Fruit fly (Drosophila melanogaster) whole organism, prepupa: ENCODE measurements around the gene Eig71Eh.

Source experiments
- CG10631 ChIP-seq: fragments of 200-800 bp; sonication (Bioruptor generic); optimal IDR thresholded peaks from 2 replicates; lab custom pipeline; 2016; ENCODE audit warnings: missing biosample characterization, missing genetic modification characterization
- CG11294 ChIP-seq: fragments of 200-800 bp; sonication (Bioruptor generic); IDR thresholded peaks from 2 replicates; pipeline ENCODE4 v1.3.6; 2022; ENCODE audit warnings: missing biosample characterization, missing genetic modification characterization
- CG11762 ChIP-seq: fragments of 200-800 bp; sonication (Bioruptor generic); optimal IDR thresholded peaks from 3 replicates; lab custom pipeline; 2016; ENCODE audit warnings: missing biosample characterization, missing genetic modification characterization; ENCODE audit not compliant: insufficient read depth
- CG16779 ChIP-seq: fragments of 200-800 bp; sonication (Bioruptor generic); optimal IDR thresholded peaks from 3 replicates; lab custom pipeline; 2017; ENCODE audit warnings: missing biosample characterization, mild to moderate bottlenecking, missing genetic modification characterization
- CG3032 ChIP-seq: fragments of 200-800 bp; optimal IDR thresholded peaks from 2 replicates; lab custom pipeline; 2019; ENCODE audit warnings: missing biosample characterization, mild to moderate bottlenecking, missing genetic modification characterization, moderate library complexity
- CG31627 ChIP-seq: fragments of 200-800 bp; sonication (Bioruptor generic); optimal IDR thresholded peaks from 3 replicates; lab custom pipeline; 2016; ENCODE audit warnings: missing biosample characterization, missing genetic modification characterization
- CG32006 ChIP-seq: fragments of 200-800 bp; sonication (Bioruptor generic); optimal IDR thresholded peaks from 3 replicates; lab custom pipeline; 2017; ENCODE audit warnings: missing biosample characterization, mild to moderate bottlenecking, missing genetic modification characterization
- CG34406 ChIP-seq: fragments of 200-800 bp; sonication (Bioruptor generic); optimal IDR thresholded peaks from 3 replicates; lab custom pipeline; 2016; ENCODE audit warnings: missing biosample characterization, missing genetic modification characterization
- CG4318 ChIP-seq: fragments of 200-800 bp; sonication (Bioruptor generic); optimal IDR thresholded peaks from 3 replicates; lab custom pipeline; 2017; ENCODE audit warnings: missing biosample characterization, mild to moderate bottlenecking, missing genetic modification characterization
- CG6163 ChIP-seq: fragments of 200-800 bp; sonication (Bioruptor generic); IDR thresholded peaks from 3 replicates; pipeline ENCODE4 v1.3.6; 2022; ENCODE audit warnings: missing biosample characterization, missing genetic modification characterization
- CG6276 ChIP-seq: fragments of 200-800 bp; sonication (Bioruptor generic); optimal IDR thresholded peaks from 2 replicates; lab custom pipeline; 2017; ENCODE audit warnings: missing biosample characterization, mild to moderate bottlenecking, missing genetic modification characterization
- CG6792 ChIP-seq: fragments of 200-800 bp; sonication (Bioruptor generic); optimal IDR thresholded peaks from 3 replicates; lab custom pipeline; 2016; ENCODE audit warnings: missing biosample characterization, missing genetic modification characterization
- CG6808 ChIP-seq: fragments of 200-800 bp; sonication (Bioruptor generic); optimal IDR thresholded peaks from 3 replicates; lab custom pipeline; 2017; ENCODE audit warnings: missing biosample characterization, missing genetic modification characterization, mild to moderate bottlenecking, moderate library complexity, missing genetic modification reagents
- CG6854 ChIP-seq: fragments of 200-800 bp; sonication (Bioruptor generic); optimal IDR thresholded peaks from 2 replicates; lab custom pipeline; 2017; ENCODE audit warnings: missing biosample characterization, mild to moderate bottlenecking, missing genetic modification characterization
- CG7368 ChIP-seq: fragments of 200-800 bp; sonication (Bioruptor generic); optimal IDR thresholded peaks from 3 replicates; lab custom pipeline; 2016; ENCODE audit warnings: missing biosample characterization, missing genetic modification characterization
- CG8119 ChIP-seq: fragments of 200-800 bp; sonication (Bioruptor generic); IDR thresholded peaks from 3 replicates; pipeline ENCODE4 v1.3.6; 2022; ENCODE audit warnings: missing biosample characterization, missing genetic modification characterization
- CG8319 ChIP-seq: fragments of 200-800 bp; sonication (Bioruptor generic); optimal IDR thresholded peaks from 3 replicates; lab custom pipeline; 2016; ENCODE audit warnings: missing biosample characterization, missing genetic modification characterization
- CG8632 ChIP-seq: fragments of 200-800 bp; sonication (Bioruptor generic); optimal IDR thresholded peaks from 3 replicates; lab custom pipeline; 2016; ENCODE audit warnings: missing biosample characterization, missing genetic modification characterization
- CG9139 ChIP-seq: fragments of 200-800 bp; sonication (Bioruptor generic); optimal IDR thresholded peaks from 3 replicates; lab custom pipeline; 2017; ENCODE audit warnings: missing biosample characterization, mild to moderate bottlenecking, missing genetic modification characterization
- Eip75B ChIP-seq: fragments of 200-800 bp; sonication (Bioruptor generic); optimal IDR thresholded peaks from 3 replicates; lab custom pipeline; 2016; ENCODE audit warnings: missing biosample characterization, missing genetic modification characterization
- Eip78C ChIP-seq: fragments of 200-800 bp; sonication (Bioruptor generic); peaks from one replicate; lab custom pipeline; 2016; ENCODE audit warnings: missing biosample characterization, missing genetic modification characterization
- Eip93F ChIP-seq: fragments of 200-800 bp; sonication (Bioruptor generic); optimal IDR thresholded peaks from 2 replicates; lab custom pipeline; 2016; ENCODE audit warnings: missing biosample characterization, mild to moderate bottlenecking, missing genetic modification characterization
- Ets21C ChIP-seq: fragments of 200-800 bp; sonication (Bioruptor generic); optimal IDR thresholded peaks from 3 replicates; lab custom pipeline; 2016; ENCODE audit warnings: missing biosample characterization, missing genetic modification characterization
- Ets96B ChIP-seq: fragments of 200-800 bp; optimal IDR thresholded peaks from 2 replicates; lab custom pipeline; 2019; ENCODE audit warnings: missing biosample characterization, mild to moderate bottlenecking, missing genetic modification characterization, moderate library complexity
- Hr38 ChIP-seq: sonication (Bioruptor generic); optimal IDR thresholded peaks from 2 replicates; lab custom pipeline; 2016; ENCODE audit warnings: missing biosample characterization, missing genetic modification characterization
- Hr39 ChIP-seq: fragments of 200-800 bp; sonication (Bioruptor generic); optimal IDR thresholded peaks from 2 replicates; lab custom pipeline; 2016; ENCODE audit warnings: missing biosample characterization, missing genetic modification characterization
- Hr4 ChIP-seq: fragments of 200-800 bp; sonication (Bioruptor generic); optimal IDR thresholded peaks from 3 replicates; lab custom pipeline; 2016; ENCODE audit warnings: missing biosample characterization, missing genetic modification characterization
- OdsH ChIP-seq: fragments of 200-800 bp; sonication (Bioruptor generic); optimal IDR thresholded peaks from 3 replicates; lab custom pipeline; 2016; ENCODE audit warnings: missing biosample characterization, missing genetic modification characterization
- Sox102F ChIP-seq: fragments of 200-800 bp; sonication (Bioruptor generic); optimal IDR thresholded peaks from 2 replicates; lab custom pipeline; 2016; ENCODE audit warnings: missing biosample characterization, mild to moderate bottlenecking, missing genetic modification characterization
- Sox14 ChIP-seq: fragments of 200-800 bp; sonication (Bioruptor generic); optimal IDR thresholded peaks from 3 replicates; lab custom pipeline; 2016; ENCODE audit warnings: missing biosample characterization, missing genetic modification characterization
- Sox15 ChIP-seq: fragments of 200-800 bp; sonication (Bioruptor generic); optimal IDR thresholded peaks from 3 replicates; lab custom pipeline; 2016; ENCODE audit warnings: missing biosample characterization, missing genetic modification characterization
- achi ChIP-seq: fragments of 200-800 bp; sonication (Bioruptor generic); optimal IDR thresholded peaks from 3 replicates; lab custom pipeline; 2016; ENCODE audit warnings: missing biosample characterization, missing genetic modification characterization
- acj6 ChIP-seq: fragments of 200-800 bp; sonication (Bioruptor generic); optimal IDR thresholded peaks from 3 replicates; lab custom pipeline; 2016; ENCODE audit warnings: missing biosample characterization, missing genetic modification characterization
- cyc ChIP-seq: fragments of 200-800 bp; sonication (Bioruptor generic); optimal IDR thresholded peaks from 3 replicates; lab custom pipeline; 2016; ENCODE audit warnings: missing biosample characterization, missing genetic modification characterization
- dac ChIP-seq: fragments of 200-800 bp; sonication (Bioruptor generic); optimal IDR thresholded peaks from 2 replicates; lab custom pipeline; 2017; ENCODE audit warnings: missing biosample characterization, mild to moderate bottlenecking, missing genetic modification characterization
- dsx ChIP-seq: fragments of 200-800 bp; optimal IDR thresholded peaks from 3 replicates; lab custom pipeline; 2019; ENCODE audit warnings: missing biosample characterization, mild to moderate bottlenecking, missing genetic modification characterization, moderate library complexity; ENCODE audit not compliant: poor library complexity, severe bottlenecking
- eg ChIP-seq: fragments of 200-800 bp; sonication (Bioruptor generic); IDR thresholded peaks from 3 replicates; pipeline ENCODE4 v1.3.6; 2022; ENCODE audit warnings: missing biosample characterization, missing genetic modification characterization
- esn ChIP-seq: fragments of 200-800 bp; sonication (Bioruptor generic); optimal IDR thresholded peaks from 2 replicates; lab custom pipeline; 2016; ENCODE audit warnings: missing biosample characterization, mild to moderate bottlenecking, missing genetic modification characterization, moderate library complexity
- fd59A ChIP-seq: fragments of 200-800 bp; sonication (Bioruptor generic); optimal IDR thresholded peaks from 2 replicates; lab custom pipeline; 2017; ENCODE audit warnings: missing biosample characterization, mild to moderate bottlenecking, missing genetic modification characterization, missing genetic modification reagents
- fkh ChIP-seq: fragments of 200-800 bp; sonication (Bioruptor generic); optimal IDR thresholded peaks from 3 replicates; lab custom pipeline; 2017; ENCODE audit warnings: missing biosample characterization, mild to moderate bottlenecking, missing genetic modification characterization, moderate library complexity
- lz ChIP-seq: fragments of 200-800 bp; sonication (Bioruptor generic); optimal IDR thresholded peaks from 3 replicates; lab custom pipeline; 2016; ENCODE audit warnings: missing biosample characterization, missing genetic modification characterization
- net ChIP-seq: fragments of 200-800 bp; sonication (Bioruptor generic); optimal IDR thresholded peaks from 3 replicates; lab custom pipeline; 2016; ENCODE audit warnings: missing biosample characterization, missing genetic modification characterization
- pdm3 ChIP-seq: fragments of 200-800 bp; sonication (Bioruptor generic); optimal IDR thresholded peaks from 3 replicates; lab custom pipeline; 2016; ENCODE audit warnings: missing biosample characterization, missing genetic modification characterization
- spab ChIP-seq: fragments of 200-800 bp; sonication (Bioruptor generic); optimal IDR thresholded peaks from 2 replicates; lab custom pipeline; 2017; ENCODE audit warnings: missing biosample characterization, mild to moderate bottlenecking, missing genetic modification characterization, missing genetic modification reagents
- ss ChIP-seq, 2 experiments: fragments of 200-800 bp; sonication (Bioruptor generic); optimal IDR thresholded peaks; 2 replicates in 1 of 2; 3 replicates in 1 of 2; lab custom pipeline; 2017 to 2018; ENCODE audit warnings: mild to moderate bottlenecking in 2 of 2, missing biosample characterization in 2 of 2, missing genetic modification characterization in 2 of 2, moderate library complexity in 1 of 2
- svp ChIP-seq: fragments of 200-800 bp; sonication (Bioruptor generic); peaks from one replicate; lab custom pipeline; 2016; ENCODE audit warnings: missing biosample characterization, missing genetic modification characterization
- vri ChIP-seq: fragments of 200-800 bp; sonication (Bioruptor generic); optimal IDR thresholded peaks from 3 replicates; lab custom pipeline; 2016; ENCODE audit warnings: missing biosample characterization, mild to moderate bottlenecking, missing genetic modification characterization

The Eig71Eh gene

dm6 chr3L:15702191-15702590 lies 43.0 kb upstream of the Eig71Eh start:
- TF ChIP-seq achi (GFP tag; lab: Kevin White, UChicago), result no peak
- no peak for TF ChIP-seq CG11762
- no peak for TF ChIP-seq CG32006
- TF ChIP-seq CG34406 (GFP tag; lab: Kevin White, UChicago), result no peak
- no peak for TF ChIP-seq dsx (GFP tag; lab: Kevin White, UChicago)
- no peak for TF ChIP-seq CG16779
- TF ChIP-seq CG10631 (GFP tag; lab: Kevin White, UChicago), result no peak
- TF ChIP-seq net, result no peak
- no peak for TF ChIP-seq ss (GFP tag; optimal IDR thresholded peaks at IDR 0.05; lab: Kevin White, UChicago)
- TF ChIP-seq CG7368 (GFP tag; lab: Kevin White, UChicago), result no peak
- no peak for TF ChIP-seq Hr39
- TF ChIP-seq Eip78C (GFP tag; lab: Kevin White, UChicago), result no peak
- no peak for TF ChIP-seq Hr38 (GFP tag; lab: Kevin White, UChicago)
- TF ChIP-seq vri (GFP tag; lab: Kevin White, UChicago), result no peak
- no peak for TF ChIP-seq CG8319
- no peak for TF ChIP-seq Sox14 (GFP tag; lab: Kevin White, UChicago)
- TF ChIP-seq dac (GFP tag; lab: Kevin White, UChicago), result no peak
- TF ChIP-seq Sox102F, result no peak
- TF ChIP-seq CG31627 (GFP tag; lab: Kevin White, UChicago), result no peak
- TF ChIP-seq CG6276 (GFP tag; lab: Kevin White, UChicago), result no peak

- TF ChIP-seq dac (GFP tag; lab: Kevin White, UChicago) (no peak), ss (GFP tag; optimal IDR thresholded peaks at IDR 0.05; lab: Kevin White, UChicago) (peak; percentile 35 to 55), Sox15 (peak; percentile 54), fd59A (peak; percentile 76), CG32006 (peak; percentile 59), CG7368 (GFP tag; lab: Kevin White, UChicago) (no peak), achi (GFP tag; lab: Kevin White, UChicago) (peak; percentile 84), CG9139 (GFP tag; lab: Kevin White, UChicago) (peak; percentile 33), CG6808 (GFP tag; lab: Kevin White, UChicago) (peak; percentile 79), CG11762 (peak; percentile 46), OdsH (GFP tag; lab: Kevin White, UChicago) (peak; percentile 80), esn (GFP tag; lab: Kevin White, UChicago) (peak; percentile 91), eg (GFP tag; lab: Robert Waterston, UW) (no peak), CG10631 (GFP tag; lab: Kevin White, UChicago) (peak; percentile 83), CG6276 (GFP tag; lab: Kevin White, UChicago) (no peak), cyc (GFP tag; lab: Kevin White, UChicago) (peak; percentile 75), Sox14 (GFP tag; lab: Kevin White, UChicago) (peak; percentile 81), Ets96B (tag; lab: Kevin White, UChicago) (peak; percentile 85), CG8119 (GFP tag; lab: Robert Waterston, UW) (peak; percentile 56; the same call in 2 of the 3 replicates), acj6 (GFP tag; lab: Kevin White, UChicago) (peak; percentile 85), Eip93F (no peak), dsx (GFP tag; lab: Kevin White, UChicago) (peak; percentile 59), CG4318 (GFP tag; lab: Kevin White, UChicago) (peak; percentile 5), CG3032 (tag; lab: Kevin White, UChicago) (peak; percentile 74), Ets21C (peak; percentile 62), CG6163 (GFP tag; lab: Robert Waterston, UW) (peak; percentile 34; the same call in 1 of the 3 replicates), CG8319 (peak; percentile 49), CG16779 (no peak), CG34406 (GFP tag; lab: Kevin White, UChicago) (peak; percentile 77), Hr39 (peak; percentile 76), lz (GFP tag; lab: Kevin White, UChicago) (peak; percentile 74), net (peak; percentile 62), Hr4 (GFP tag; lab: Kevin White, UChicago) (no peak), CG6854 (GFP tag; lab: Kevin White, UChicago) (peak; percentile 61), CG11294 (GFP tag; lab: Robert Waterston, UW) (no peak), CG6792 (GFP tag; lab: Kevin White, UChicago) (peak; percentile 72), pdm3 (GFP tag; lab: Kevin White, UChicago) (peak; percentile 75), spab (peak; percentile 66), svp (GFP tag; lab: Kevin White, UChicago) (peak; percentile 95), Eip75B (GFP tag; lab: Kevin White, UChicago) (peak; percentile 73), fkh (no peak), CG8632 (GFP tag; lab: Kevin White, UChicago) (peak; percentile 80)
Measured at dm6 chr3L:15700338-15700966, 41.2 kb upstream of the Eig71Eh start.
